Fruit fly (Drosophila melanogaster) whole organism, embryonic: ENCODE measurements around the gene prd1.
A peak's percentile ranks its signal among the peaks of the same experiment; 100 is the strongest.

Experiments used
- Ada2b ChIP-seq: fragments of 200-800 bp; sonication (Bioruptor generic); IDR thresholded peaks from 2 replicates; pipeline ENCODE4 v1.3.6; 2022; ENCODE audit warnings: missing biosample characterization, missing genetic modification characterization
- Antp ChIP-seq: fragments of 200-800 bp; sonication (Bioruptor generic); optimal IDR thresholded peaks from 3 replicates; lab custom pipeline; 2016; ENCODE audit warnings: missing biosample characterization, missing genetic modification characterization
- Atf6 ChIP-seq: fragments of 200-800 bp; sonication (Bioruptor generic); IDR thresholded peaks from 2 replicates; pipeline ENCODE4 v1.3.6; 2022; ENCODE audit warnings: missing biosample characterization, missing genetic modification characterization
- Awh ChIP-seq: fragments of 200-800 bp; sonication (Bioruptor generic); IDR thresholded peaks from 2 replicates; pipeline ENCODE4, ENCODE4 v1.3.6; 2022; ENCODE audit warnings: missing biosample characterization, missing genetic modification characterization
- B-H1 ChIP-seq: fragments of 200-800 bp; sonication (Bioruptor generic); IDR thresholded peaks from 3 replicates; pipeline ENCODE4 v1.3.6; 2022; ENCODE audit warnings: missing biosample characterization, missing genetic modification characterization
- C15 ChIP-seq: fragments of 200-800 bp; sonication (Bioruptor generic); IDR thresholded peaks from 3 replicates; pipeline ENCODE4 v1.3.6; 2022; ENCODE audit warnings: missing biosample characterization, missing genetic modification characterization
- CG11093 ChIP-seq: fragments of 200-800 bp; sonication (Bioruptor generic); IDR thresholded peaks from 3 replicates; pipeline ENCODE4 v1.3.6; 2022; ENCODE audit warnings: missing biosample characterization, missing genetic modification characterization
- CG12071 ChIP-seq: fragments of 200-800 bp; sonication (Bioruptor generic); optimal IDR thresholded peaks from 3 replicates; lab custom pipeline; 2018; ENCODE audit warnings: missing biosample characterization, mild to moderate bottlenecking, missing genetic modification characterization
- CG12299 ChIP-seq: fragments of 200-800 bp; sonication (Bioruptor generic); optimal IDR thresholded peaks from 2 replicates; lab custom pipeline; 2018; ENCODE audit warnings: missing biosample characterization, mild to moderate bottlenecking, missing genetic modification characterization
- CG12769 ChIP-seq: fragments of 200-800 bp; sonication (Bioruptor generic); optimal IDR thresholded peaks from 2 replicates; lab custom pipeline; 2019; ENCODE audit warnings: missing biosample characterization, mild to moderate bottlenecking, missing genetic modification characterization, moderate library complexity
- CG13894 ChIP-seq: fragments of 200-800 bp; sonication (Bioruptor generic); optimal IDR thresholded peaks from 3 replicates; lab custom pipeline; 2018; ENCODE audit warnings: missing biosample characterization, mild to moderate bottlenecking, missing genetic modification characterization, moderate library complexity
- CG1602 ChIP-seq: fragments of 200-800 bp; sonication (Bioruptor generic); optimal IDR thresholded peaks from 3 replicates; lab custom pipeline; 2016; ENCODE audit warnings: missing biosample characterization, missing genetic modification characterization
- CG1603 ChIP-seq: fragments of 200-800 bp; sonication (Bioruptor generic); optimal IDR thresholded peaks from 2 replicates; lab custom pipeline; 2019; ENCODE audit warnings: missing biosample characterization, mild to moderate bottlenecking, missing genetic modification characterization, moderate library complexity
- CG17568 ChIP-seq: fragments of 200-800 bp; sonication (Bioruptor generic); optimal IDR thresholded peaks from 2 replicates; lab custom pipeline; 2018; ENCODE audit warnings: missing biosample characterization, mild to moderate bottlenecking, missing genetic modification characterization, moderate library complexity
- CG31224 ChIP-seq: fragments of 200-800 bp; sonication (Bioruptor generic); IDR thresholded peaks from 2 replicates; pipeline ENCODE4 v1.3.6; 2022; ENCODE audit warnings: missing biosample characterization, missing genetic modification characterization
- CG3847 ChIP-seq: fragments of 200-800 bp; sonication (Bioruptor generic); IDR thresholded peaks from 2 replicates; pipeline ENCODE4 v1.3.6; 2022; ENCODE audit warnings: missing biosample characterization, missing genetic modification characterization
- CG4328 ChIP-seq: fragments of 200-800 bp; sonication (Bioruptor generic); optimal IDR thresholded peaks from 3 replicates; lab custom pipeline; 2017; ENCODE audit warnings: missing biosample characterization, missing genetic modification reagents, missing genetic modification characterization
- CG4854 ChIP-seq: fragments of 200-800 bp; sonication (Bioruptor generic); optimal IDR thresholded peaks from 2 replicates; lab custom pipeline; 2016; ENCODE audit warnings: missing biosample characterization, missing genetic modification characterization, inconsistent platforms
- CG5180 ChIP-seq: fragments of 200-800 bp; sonication (Bioruptor generic); optimal IDR thresholded peaks from 3 replicates; lab custom pipeline; 2017; ENCODE audit warnings: missing biosample characterization, missing genetic modification characterization, mild to moderate bottlenecking, moderate library complexity, missing genetic modification reagents
- CG5245 ChIP-seq: fragments of 200-800 bp; sonication (Bioruptor generic); optimal IDR thresholded peaks from 3 replicates; lab custom pipeline; 2016; ENCODE audit warnings: missing biosample characterization, missing genetic modification characterization
- CG7745 ChIP-seq: fragments of 200-800 bp; sonication (Bioruptor generic); optimal IDR thresholded peaks from 2 replicates; lab custom pipeline; 2018; ENCODE audit warnings: missing biosample characterization, mild to moderate bottlenecking, missing genetic modification characterization, moderate library complexity
- CG8388 ChIP-seq: fragments of 200-800 bp; sonication (Bioruptor generic); optimal IDR thresholded peaks from 2 replicates; lab custom pipeline; 2019; ENCODE audit warnings: missing biosample characterization, mild to moderate bottlenecking, missing genetic modification characterization, moderate library complexity
- CG8924 ChIP-seq: fragments of 200-800 bp; optimal IDR thresholded peaks from 3 replicates; lab custom pipeline; 2019; ENCODE audit warnings: missing biosample characterization, mild to moderate bottlenecking, missing genetic modification characterization, moderate library complexity
- CG8944 ChIP-seq: fragments of 200-800 bp; sonication (Bioruptor generic); optimal IDR thresholded peaks from 3 replicates; lab custom pipeline; 2016; ENCODE audit warnings: missing biosample characterization, missing genetic modification characterization
- CG9437 ChIP-seq: fragments of 200-800 bp; sonication (Bioruptor generic); optimal IDR thresholded peaks from 2 replicates; lab custom pipeline; 2018; ENCODE audit warnings: missing biosample characterization, mild to moderate bottlenecking, missing genetic modification characterization
- CG9727 ChIP-seq: fragments of 200-800 bp; sonication (Bioruptor generic); optimal IDR thresholded peaks from 3 replicates; lab custom pipeline; 2017; ENCODE audit warnings: missing biosample characterization, mild to moderate bottlenecking, missing genetic modification characterization
- GATAe ChIP-seq: fragments of 200-800 bp; sonication (Bioruptor generic); conservative IDR thresholded peaks from 2 replicates; pipeline ENCODE4 v1.3.6; 2022; ENCODE audit warnings: missing biosample characterization, missing genetic modification characterization
- Hand ChIP-seq: fragments of 200-800 bp; sonication (Bioruptor generic); optimal IDR thresholded peaks from 2 replicates; lab custom pipeline; 2017; ENCODE audit warnings: mild to moderate bottlenecking, missing biosample characterization, missing genetic modification reagents, missing genetic modification characterization
- Max ChIP-seq: fragments of 200-800 bp; sonication (Bioruptor generic); optimal IDR thresholded peaks from 2 replicates; lab custom pipeline; 2016; ENCODE audit warnings: missing biosample characterization, mild to moderate bottlenecking, missing genetic modification characterization
- Oli ChIP-seq: fragments of 200-800 bp; sonication (Bioruptor generic); optimal IDR thresholded peaks from 2 replicates; lab custom pipeline; 2018; ENCODE audit warnings: missing biosample characterization, mild to moderate bottlenecking, missing genetic modification characterization, moderate library complexity
- Opbp ChIP-seq: fragments of 200-800 bp; sonication (Bioruptor generic); IDR thresholded peaks from 3 replicates; pipeline ENCODE4 v1.3.6; 2022; ENCODE audit warnings: missing biosample characterization, missing genetic modification characterization; ENCODE audit not compliant: partially characterized antibody
- Sry-β ChIP-seq: fragments of 200-800 bp; sonication (Bioruptor generic); optimal IDR thresholded peaks from 2 replicates; lab custom pipeline; 2018; ENCODE audit warnings: missing biosample characterization, mild to moderate bottlenecking, missing genetic modification characterization, moderate library complexity
- ac ChIP-seq: fragments of 200-800 bp; sonication (Bioruptor generic); optimal IDR thresholded peaks from 3 replicates; lab custom pipeline; 2017; ENCODE audit warnings: missing biosample characterization, mild to moderate bottlenecking, missing genetic modification characterization
- ap ChIP-seq: fragments of 200-800 bp; sonication (Bioruptor generic); IDR thresholded peaks from 2 replicates; pipeline ENCODE4 v1.3.6; 2022; ENCODE audit warnings: missing biosample characterization, missing genetic modification characterization
- bcd ChIP-seq: fragments of 200-800 bp; sonication (Bioruptor generic); optimal IDR thresholded peaks from 2 replicates; lab custom pipeline; 2017; ENCODE audit warnings: missing biosample characterization, mild to moderate bottlenecking, missing genetic modification characterization
- cato ChIP-seq: fragments of 200-800 bp; sonication (Bioruptor generic); optimal IDR thresholded peaks from 2 replicates; lab custom pipeline; 2016; ENCODE audit warnings: missing biosample characterization, missing genetic modification characterization, borderline replicate concordance
- cwo ChIP-seq: fragments of 200-800 bp; sonication (Bioruptor generic); optimal IDR thresholded peaks from 3 replicates; lab custom pipeline; 2017; ENCODE audit warnings: missing biosample characterization, missing genetic modification characterization, mild to moderate bottlenecking, moderate library complexity, missing genetic modification reagents
- fru ChIP-seq: fragments of >200 bp; optimal IDR thresholded peaks from 2 replicates; lab custom pipeline; 2017
- fu2 ChIP-seq: fragments of 200-800 bp; sonication (Bioruptor generic); optimal IDR thresholded peaks from 2 replicates; lab custom pipeline; 2016; ENCODE audit warnings: missing biosample characterization, missing genetic modification characterization
- gcm2 ChIP-seq: fragments of 200-800 bp; sonication (Bioruptor generic); optimal IDR thresholded peaks from 2 replicates; lab custom pipeline; 2016; ENCODE audit warnings: missing biosample characterization, missing genetic modification characterization
- gsb-n ChIP-seq: fragments of 200-800 bp; sonication (Bioruptor generic); optimal IDR thresholded peaks from 3 replicates; lab custom pipeline; 2018; ENCODE audit warnings: missing biosample characterization, mild to moderate bottlenecking, missing genetic modification characterization
- ham ChIP-seq: fragments of 200-800 bp; sonication (Bioruptor generic); IDR thresholded peaks from 2 replicates; pipeline ENCODE4 v1.3.6; 2022; ENCODE audit warnings: missing biosample characterization, missing genetic modification characterization
- inv ChIP-seq: fragments of 200-800 bp; sonication (Bioruptor generic); IDR thresholded peaks from 2 replicates; pipeline ENCODE4 v1.3.6; 2022; ENCODE audit warnings: missing biosample characterization, missing genetic modification characterization; ENCODE audit not compliant: partially characterized antibody
- ranshi ChIP-seq: fragments of 200-800 bp; sonication (Bioruptor generic); IDR thresholded peaks from 2 replicates; pipeline ENCODE4 v1.3.6; 2022; ENCODE audit warnings: missing biosample characterization, missing genetic modification characterization
- repo ChIP-seq: fragments of 200-800 bp; sonication (Bioruptor generic); optimal IDR thresholded peaks from 2 replicates; lab custom pipeline; 2016; ENCODE audit warnings: missing biosample characterization, missing genetic modification characterization
- sens-2 ChIP-seq: fragments of 200-800 bp; sonication (Bioruptor generic); IDR thresholded peaks from 2 replicates; pipeline ENCODE4 v1.3.6; 2022; ENCODE audit warnings: missing biosample characterization, missing genetic modification characterization
- sisA ChIP-seq: fragments of 200-800 bp; sonication (Bioruptor generic); IDR thresholded peaks from 2 replicates; pipeline ENCODE4 v1.3.6; 2022; ENCODE audit warnings: missing biosample characterization, missing genetic modification characterization
- usp ChIP-seq: fragments of >200 bp; optimal IDR thresholded peaks from 2 replicates; lab custom pipeline; 2017; ENCODE audit warnings: missing biosample characterization, missing genetic modification characterization
- vnd ChIP-seq: fragments of 200-800 bp; sonication (Bioruptor generic); IDR thresholded peaks from 3 replicates; pipeline ENCODE4 v1.3.6; 2022; ENCODE audit warnings: missing biosample characterization, missing genetic modification characterization; ENCODE audit not compliant: partially characterized antibody

The prd1 gene

dm6 chr3R:11818930-11819639, 32.3 kb upstream of the prd1 start, which contains the start of the genes COX5A and glo (continued):
- TF ChIP-seq CG5180 (GFP tag; lab: Kevin White, UChicago) = no peak
- TF ChIP-seq CG17568 (GFP tag; lab: Kevin White, UChicago) = no peak
- TF ChIP-seq CG1603 = peak; percentile 86
- TF ChIP-seq C15 (GFP tag; lab: Robert Waterston, UW) = 0 out of 3 replicates have a peak, but pooled peaks have one; percentile 65
- peak; percentile 70 for TF ChIP-seq ap (GFP tag; lab: Robert Waterston, UW)
- peak; percentile 47; the same call in 1 of the 2 replicates for TF ChIP-seq ham
- no peak for TF ChIP-seq CG12071 (GFP tag; lab: Kevin White, UChicago)
- TF ChIP-seq CG31224 = peak; percentile 62
- peak; percentile 34 for TF ChIP-seq Sry-β
- peak; percentile 32 for TF ChIP-seq cwo (GFP tag; lab: Kevin White, UChicago)
- no peak for TF ChIP-seq CG7745 (tag; lab: Kevin White, UChicago)
- peak; percentile 49 for TF ChIP-seq CG9437 (GFP tag; lab: Kevin White, UChicago)
- TF ChIP-seq gsb-n = peak; percentile 66
- no peak for TF ChIP-seq GATAe (GFP tag; lab: Robert Waterston, UW)
- TF ChIP-seq sens-2 = no peak
- peak; percentile 82 for TF ChIP-seq CG1602 (GFP tag; lab: Kevin White, UChicago)
- TF ChIP-seq Max = peak; percentile 85
- peak; percentile 22 for TF ChIP-seq cato (GFP tag; lab: Kevin White, UChicago)
- peak; percentile 55 for TF ChIP-seq CG4328 (GFP tag; lab: Kevin White, UChicago)
- peak; percentile 84 for TF ChIP-seq fu2 (GFP tag; lab: Kevin White, UChicago)
- TF ChIP-seq Oli (tag; lab: Kevin White, UChicago) = peak; percentile 53
- peak; percentile 75 for TF ChIP-seq ranshi
- no peak for TF ChIP-seq Opbp
- no peak for TF ChIP-seq Hand (GFP tag; lab: Kevin White, UChicago)
- TF ChIP-seq Atf6 = peak; percentile 46; the same call in 1 of the 2 replicates
- TF ChIP-seq CG12769 (tag; lab: Kevin White, UChicago) = peak; percentile 71
- TF ChIP-seq CG9727 (GFP tag; lab: Kevin White, UChicago) = peak; percentile 73
- TF ChIP-seq CG4854 (GFP tag; lab: Kevin White, UChicago) = peak; percentile 97
- TF ChIP-seq CG8924 (tag; lab: Kevin White, UChicago) = peak; percentile 61
- no peak for TF ChIP-seq inv (GFP tag; lab: Robert Waterston, UW)
- peak; percentile 83 for TF ChIP-seq Antp (GFP tag; lab: Kevin White, UChicago)
- TF ChIP-seq Ada2b = peak; percentile 73
- TF ChIP-seq sisA (GFP tag; lab: Robert Waterston, UW) = peak; percentile 64
- TF ChIP-seq CG11093 (GFP tag; lab: Robert Waterston, UW) = 0 out of 3 replicates have a peak, but pooled peaks have one; percentile 39
- TF ChIP-seq bcd (GFP tag; lab: Kevin White, UChicago) = peak; percentile 72
- TF ChIP-seq Awh (GFP tag; lab: Robert Waterston, UW) = peak; percentile 70
- TF ChIP-seq repo (GFP tag; lab: Kevin White, UChicago) = peak; percentile 72
- TF ChIP-seq CG3847 (GFP tag; lab: Robert Waterston, UW) = peak; percentile 77
- TF ChIP-seq CG13894 (tag; lab: Kevin White, UChicago) = peak; percentile 70
- TF ChIP-seq CG12299 (tag; lab: Kevin White, UChicago) = peak; percentile 70
- peak; percentile 60; the same call in 2 of the 3 replicates for TF ChIP-seq B-H1 (GFP tag; lab: Robert Waterston, UW)
- peak; percentile 64 for TF ChIP-seq gcm2 (GFP tag; lab: Kevin White, UChicago)
- peak; percentile 81 for TF ChIP-seq CG8944 (GFP tag; lab: Kevin White, UChicago)
- TF ChIP-seq vnd = no peak
- TF ChIP-seq CG5245 (GFP tag; lab: Kevin White, UChicago) = peak; percentile 50
- no peak for TF ChIP-seq fru (lab: Kevin White, UChicago)
- no peak for TF ChIP-seq ac
- peak; percentile 58 for TF ChIP-seq CG8388 (GFP tag; lab: Kevin White, UChicago)
- no peak for TF ChIP-seq usp (GFP tag; lab: Kevin White, UChicago)
